Fruit fly (Drosophila melanogaster): ENCODE data around the gene CG1979.

The CG1979 gene

dm6 chr3R:7102853-7103833 lies 48.8 kb downstream of the CG1979 start:
- TF ChIP-seq tj (GFP tag; optimal IDR thresholded peaks at IDR 0.05) (peak; percentile 29), ovo (GFP tag; optimal IDR thresholded peaks at IDR 0.05) (no peak), CG1620 (GFP tag; optimal IDR thresholded peaks at IDR 0.05) (no peak)

DNA sequence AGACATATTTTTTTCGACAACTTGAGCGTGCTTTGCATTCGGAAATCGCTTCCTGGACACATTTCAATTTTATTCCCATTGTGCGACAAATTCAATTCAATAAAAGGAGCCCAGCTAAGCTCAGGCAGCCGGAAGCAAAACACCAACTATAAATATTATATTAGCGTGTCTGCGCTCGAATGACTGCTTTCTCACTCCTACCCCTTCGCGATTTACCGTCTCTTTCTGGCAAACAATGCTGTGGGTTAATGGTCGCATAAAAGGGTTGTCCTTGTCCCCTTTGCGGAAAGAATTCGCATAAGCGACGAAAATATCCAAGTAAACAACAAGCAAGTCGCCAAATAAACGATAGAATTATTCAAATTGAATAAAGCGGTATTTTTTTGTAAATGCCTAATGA lies 49.9 kb downstream of the CG1979 start:
- no peak for TF ChIP-seq Crg-1 (GFP tag; optimal IDR thresholded peaks at IDR 0.05)
- no peak for TF ChIP-seq bab1 (GFP tag; optimal IDR thresholded peaks at IDR 0.05)
- no peak for TF ChIP-seq tj (GFP tag; optimal IDR thresholded peaks at IDR 0.05)
- TF ChIP-seq pad (GFP tag; optimal IDR thresholded peaks at IDR 0.05): no peak
- no peak for TF ChIP-seq CG12768 (GFP tag; optimal IDR thresholded peaks at IDR 0.05)
- no peak for TF ChIP-seq Mnt (GFP tag; optimal IDR thresholded peaks at IDR 0.05)
- no peak for TF ChIP-seq CG14711 (tag; optimal IDR thresholded peaks at IDR 0.05)
- no peak for TF ChIP-seq CG33017 (tag; optimal IDR thresholded peaks at IDR 0.05)
- no peak for TF ChIP-seq cic (GFP tag; optimal IDR thresholded peaks at IDR 0.05)
- TF ChIP-seq CG7045 (GFP tag; optimal IDR thresholded peaks at IDR 0.05): no peak
- no peak for TF ChIP-seq kay (GFP tag; ENCODE audit: borderline replicate concordance)
- TF ChIP-seq Hr96 (GFP tag; optimal IDR thresholded peaks at IDR 0.05): no peak
- no peak for TF ChIP-seq CG5204 (GFP tag; optimal IDR thresholded peaks at IDR 0.05)

DNA sequence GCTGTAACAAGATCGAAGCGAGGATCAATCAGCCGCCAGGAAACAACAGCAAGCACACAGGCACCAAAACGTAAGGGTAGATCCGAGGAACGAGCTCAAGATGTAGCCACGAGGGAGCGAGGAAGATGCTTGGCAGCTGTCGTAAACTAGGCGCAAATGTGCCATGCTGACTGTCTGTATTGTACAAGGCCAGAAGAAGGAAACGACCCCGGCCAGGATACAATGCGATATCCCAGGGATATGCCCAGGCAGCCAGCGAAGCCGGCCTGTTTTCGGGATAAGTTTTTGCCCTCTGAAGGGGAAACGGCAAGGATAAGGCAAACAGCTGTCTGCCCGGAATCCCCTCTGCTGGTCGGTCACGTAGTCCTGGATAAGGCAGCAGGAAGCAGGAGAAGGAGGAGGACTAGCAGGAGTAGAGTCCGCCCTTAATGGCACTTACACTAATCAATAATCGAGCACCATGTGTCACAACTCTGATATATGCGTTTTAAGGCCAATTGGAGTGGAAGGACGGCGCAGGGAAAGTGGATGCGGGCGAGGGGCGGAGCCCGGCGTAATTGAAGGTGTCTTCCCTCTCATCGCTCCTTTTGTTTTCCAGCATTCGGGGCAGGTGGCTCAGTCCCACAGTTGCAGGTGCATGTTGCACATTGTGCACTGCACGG lies 51.2 kb downstream of the CG1979 start:
- TF ChIP-seq cic (GFP tag; optimal IDR thresholded peaks at IDR 0.05) (no peak), CG5204 (GFP tag; optimal IDR thresholded peaks at IDR 0.05) (no peak), pad (GFP tag; optimal IDR thresholded peaks at IDR 0.05) (no peak), CG7101 (tag; optimal IDR thresholded peaks at IDR 0.05) (no peak), toe (GFP tag; optimal IDR thresholded peaks at IDR 0.05) (no peak), Clk (GFP tag; optimal IDR thresholded peaks at IDR 0.05) (no peak), CG14711 (tag; optimal IDR thresholded peaks at IDR 0.05) (no peak), bab1 (GFP tag; optimal IDR thresholded peaks at IDR 0.05) (no peak), CG11617 (GFP tag; optimal IDR thresholded peaks at IDR 0.05) (no peak), cnc (optimal IDR thresholded peaks at IDR 0.05) (no peak), Mnt (GFP tag; optimal IDR thresholded peaks at IDR 0.05) (no peak), tj (GFP tag; optimal IDR thresholded peaks at IDR 0.05) (no peak), Crg-1 (GFP tag; optimal IDR thresholded peaks at IDR 0.05) (no peak), CG33017 (tag; optimal IDR thresholded peaks at IDR 0.05) (no peak), ovo (GFP tag; optimal IDR thresholded peaks at IDR 0.05) (no peak), Hr96 (GFP tag; optimal IDR thresholded peaks at IDR 0.05) (no peak), CG12768 (GFP tag; optimal IDR thresholded peaks at IDR 0.05) (no peak), CG1620 (GFP tag; optimal IDR thresholded peaks at IDR 0.05) (no peak)

DNA sequence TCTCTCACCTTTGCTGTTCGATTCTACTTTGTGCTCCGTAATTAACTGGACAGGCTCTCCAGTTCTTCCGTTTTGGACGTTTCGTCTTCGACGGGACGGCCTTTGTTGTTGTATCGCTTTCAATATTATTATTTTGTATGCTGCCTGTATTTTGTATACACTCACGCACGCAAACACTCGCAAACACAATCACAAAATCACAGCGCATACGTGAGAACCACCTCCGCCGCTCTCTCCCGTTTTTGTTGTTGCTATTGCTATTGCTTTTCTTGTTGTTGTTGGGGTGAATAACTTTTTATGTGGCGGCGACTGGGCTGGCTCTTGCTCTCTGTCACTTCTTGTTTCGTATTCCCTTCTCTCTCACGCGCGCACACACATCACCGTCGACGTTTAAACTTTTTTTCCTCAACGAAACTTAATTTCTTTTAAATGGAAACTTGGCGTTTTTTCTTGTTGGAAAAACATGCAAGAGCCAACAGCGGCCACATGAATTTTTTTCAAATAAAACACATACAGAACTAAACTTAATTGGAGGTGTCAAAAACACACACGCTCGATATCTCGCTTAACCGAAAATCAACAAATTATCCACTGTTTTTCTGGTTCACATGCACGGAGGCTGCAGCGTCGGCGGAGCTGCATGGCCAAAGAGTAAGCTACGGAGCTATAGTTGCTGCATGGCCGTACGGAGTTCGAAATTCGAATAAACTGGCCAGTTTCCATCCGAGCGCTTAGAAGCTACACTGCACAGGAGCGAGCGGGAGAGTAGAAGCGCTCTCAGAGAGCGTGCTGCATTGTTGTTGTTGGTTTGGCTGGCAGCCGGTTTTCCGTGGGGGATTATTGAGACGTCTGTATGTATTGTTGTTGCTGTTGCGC lies 53.6 kb downstream of the CG1979 start:
- TF ChIP-seq kay (GFP tag; ENCODE audit: borderline replicate concordance): peak; percentile 38
- TF ChIP-seq pad (GFP tag; optimal IDR thresholded peaks at IDR 0.05): peak; percentile 3
- no peak for TF ChIP-seq CG33017 (tag; optimal IDR thresholded peaks at IDR 0.05)

Data from whole organism, adult.